Worm (Caenorhabditis elegans): ENCODE results near the gene C25H3.16.
A peak's percentile ranks its signal among the peaks of the same experiment; 100 is the strongest.

C25H3.16 gene

DNA sequence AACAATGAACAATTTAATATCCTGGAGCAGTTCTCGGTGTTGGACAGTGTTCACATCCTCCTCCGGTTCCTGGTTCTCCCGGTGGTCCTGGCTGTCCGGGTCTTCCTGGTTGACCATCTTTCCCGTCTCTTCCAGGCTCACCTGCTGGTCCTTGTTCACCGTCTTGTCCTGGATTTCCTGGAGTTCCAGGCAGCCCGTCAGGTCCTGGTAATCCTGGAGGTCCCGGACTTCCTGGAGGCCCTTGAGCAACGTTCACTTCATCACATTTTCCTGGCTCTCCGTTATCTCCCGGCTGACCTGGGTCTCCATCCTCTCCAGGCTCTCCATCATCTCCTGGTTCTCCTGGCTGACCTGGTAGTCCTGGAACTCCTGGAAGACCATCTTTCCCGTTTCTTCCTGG, 14.7 kb upstream of the C25H3.16 start:
- TF ChIP-seq xbp-1 (tag; optimal IDR thresholded peaks at IDR 0.05) (no peak), sptf-1 (tag; optimal IDR thresholded peaks at IDR 0.05) (no peak), efl-1 (optimal IDR thresholded peaks at IDR 0.05) (no peak), efl-1 (GFP tag; optimal IDR thresholded peaks at IDR 0.05 in 1 of 2) (peak in 1 of 2 experiments; percentile 35), fkh-10 (GFP tag; optimal IDR thresholded peaks at IDR 0.05) (no peak), pqm-1 (tag; optimal IDR thresholded peaks at IDR 0.05) (no peak)

ce11 chrII:5652334-5652733, 13.8 kb upstream of the C25H3.16 start, which contains the start of gene bli-2:
Gene bli-2, minus strand, starts transcription at chrII:5652434.
- TF ChIP-seq nhr-84 (tag; optimal IDR thresholded peaks at IDR 0.05): no peak
- no peak for TF ChIP-seq efl-3 (GFP tag; optimal IDR thresholded peaks at IDR 0.05)
- TF ChIP-seq lin-15B (tag; optimal IDR thresholded peaks at IDR 0.05): no peak
- no peak for TF ChIP-seq C34B4.2 (tag; optimal IDR thresholded peaks at IDR 0.05)
- no peak for TF ChIP-seq lin-39 (tag; optimal IDR thresholded peaks at IDR 0.05)
- TF ChIP-seq ets-5 (GFP tag; IDR thresholded peaks at IDR 0.05): no peak
- TF ChIP-seq egl-13 (tag; optimal IDR thresholded peaks at IDR 0.05): no peak
- TF ChIP-seq lir-3 (tag; optimal IDR thresholded peaks at IDR 0.05; ENCODE audit: poor library complexity): no peak
- TF ChIP-seq sox-4 (tag; optimal IDR thresholded peaks at IDR 0.05): no peak
- no peak for TF ChIP-seq snu-23 (GFP tag; optimal IDR thresholded peaks at IDR 0.05)

- TF ChIP-seq rnt-1 (tag; optimal IDR thresholded peaks at IDR 0.05): no peak
- TF ChIP-seq nhr-12 (tag; optimal IDR thresholded peaks at IDR 0.05): no peak
- TF ChIP-seq hpl-2 (GFP tag; optimal IDR thresholded peaks at IDR 0.05): no peak
- TF ChIP-seq C34B4.2 (tag; optimal IDR thresholded peaks at IDR 0.05): no peak
- no peak for TF ChIP-seq skn-1 (tag; optimal IDR thresholded peaks at IDR 0.05)
- no peak for TF ChIP-seq lin-39 (tag; optimal IDR thresholded peaks at IDR 0.05)
- no peak for TF ChIP-seq lin-15B (tag; optimal IDR thresholded peaks at IDR 0.05)
- no peak for TF ChIP-seq xbp-1 (tag; optimal IDR thresholded peaks at IDR 0.05)
- no peak for TF ChIP-seq tbx-2 (tag; optimal IDR thresholded peaks at IDR 0.05)
- TF ChIP-seq vab-15 (tag; optimal IDR thresholded peaks at IDR 0.05): no peak
- TF ChIP-seq nhr-47 (tag; optimal IDR thresholded peaks at IDR 0.05): no peak
- TF ChIP-seq unc-98 (GFP tag; IDR thresholded peaks at IDR 0.05): no peak
- TF ChIP-seq ceh-90 (tag; optimal IDR thresholded peaks at IDR 0.05): no peak
- TF ChIP-seq mdl-1 (tag; optimal IDR thresholded peaks at IDR 0.05): no peak
- no peak for TF ChIP-seq zip-4 (GFP tag; optimal IDR thresholded peaks at IDR 0.05)
- TF ChIP-seq F16B12.6 (tag; optimal IDR thresholded peaks at IDR 0.05): no peak
- no peak for TF ChIP-seq isw-1 (GFP tag; IDR thresholded peaks at IDR 0.05)
Observed at ce11 chrII:5654215-5654614, 11.9 kb upstream of the C25H3.16 start, which contains the start of gene F59E12.1. Gene F59E12.1, plus strand, starts transcription at chrII:5654515.

DNA sequence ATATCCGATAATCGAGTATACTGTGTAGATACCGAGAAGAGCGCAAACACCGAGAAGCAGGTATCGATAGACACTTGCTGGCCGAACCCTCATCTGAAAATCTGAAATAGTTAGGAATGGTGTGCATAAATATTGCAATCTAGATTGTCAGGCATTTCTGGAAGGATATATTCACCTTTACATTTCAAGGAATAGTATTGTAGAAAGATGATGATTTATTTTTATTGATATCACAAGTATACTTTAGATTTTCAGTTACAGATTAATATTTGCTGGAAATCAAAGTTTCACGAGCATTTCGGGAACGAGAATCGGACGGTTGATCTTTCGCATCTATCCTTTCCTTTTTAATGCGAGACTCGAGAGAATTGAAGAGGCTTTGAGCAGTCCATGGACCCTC, 6.4 kb upstream of the C25H3.16 start, which contains the start of gene fut-3:
Gene fut-3, minus strand, starts transcription at position 101 of the 400 bp plus-strand sequence.
- TF ChIP-seq ceh-88 (GFP tag; IDR thresholded peaks at IDR 0.05) (no peak), mdl-1 (tag; optimal IDR thresholded peaks at IDR 0.05) (no peak), F16B12.6 (tag; optimal IDR thresholded peaks at IDR 0.05) (no peak), efl-1 (optimal IDR thresholded peaks at IDR 0.05) (no peak), efl-1 (GFP tag; optimal IDR thresholded peaks at IDR 0.05 in 1 of 2) (peak in 1 of 2 experiments; percentile 39), nhr-84 (tag; optimal IDR thresholded peaks at IDR 0.05) (no peak), efl-3 (GFP tag; optimal IDR thresholded peaks at IDR 0.05) (no peak)

- peak; percentile 27; the same call in 1 of the 2 replicates for TF ChIP-seq mab-9 (GFP tag; IDR thresholded peaks at IDR 0.05)
- no peak for TF ChIP-seq ama-1 (optimal IDR thresholded peaks at IDR 0.05)
Observed at ce11 chrII:5660155-5660554, 5.9 kb upstream of the C25H3.16 start.

Data from whole organism, L1 larva.